Fruit fly (Drosophila melanogaster) whole organism, embryonic: ENCODE data around the gene CG33267.
A peak's percentile ranks its signal among the peaks of the same experiment; 100 is the strongest.

Source experiments
- BEAF-32 ChIP-seq: fragments of 200-800 bp; sonication (Bioruptor generic); optimal IDR thresholded peaks from 3 replicates; lab custom pipeline; 2017; ENCODE audit warnings: missing biosample characterization, missing genetic modification characterization, mild to moderate bottlenecking, moderate library complexity, missing genetic modification reagents
- CG10209 ChIP-seq: fragments of 200-800 bp; sonication (Bioruptor generic); optimal IDR thresholded peaks from 3 replicates; lab custom pipeline; 2017; ENCODE audit warnings: missing biosample characterization, mild to moderate bottlenecking, missing genetic modification characterization, missing genetic modification reagents
- CG1024 ChIP-seq: fragments of 200-800 bp; sonication (Bioruptor generic); IDR thresholded peaks from 2 replicates; pipeline ENCODE4 v1.3.6; 2022; ENCODE audit warnings: missing biosample characterization, missing genetic modification characterization
- CG11504 ChIP-seq: fragments of 200-800 bp; sonication (Bioruptor generic); optimal IDR thresholded peaks from 3 replicates; lab custom pipeline; 2019; ENCODE audit warnings: missing biosample characterization, mild to moderate bottlenecking, missing genetic modification characterization, moderate library complexity
- CG11695 ChIP-seq: fragments of 200-800 bp; sonication (Bioruptor generic); IDR thresholded peaks from 3 replicates; pipeline ENCODE4 v1.3.6; 2022; ENCODE audit warnings: missing biosample characterization, missing genetic modification characterization
- CG12659 ChIP-seq: fragments of 200-800 bp; sonication (Bioruptor generic); optimal IDR thresholded peaks from 3 replicates; lab custom pipeline; 2017; ENCODE audit warnings: mild to moderate bottlenecking, missing biosample characterization, missing genetic modification reagents, missing genetic modification characterization
- CG13287 ChIP-seq: fragments of 200-800 bp; sonication (Bioruptor generic); IDR thresholded peaks from 2 replicates; pipeline ENCODE4 v1.3.6; 2022; ENCODE audit warnings: missing biosample characterization, missing genetic modification characterization; ENCODE audit not compliant: partially characterized antibody
- CG14710 ChIP-seq: fragments of 200-800 bp; sonication (Bioruptor generic); optimal IDR thresholded peaks from 3 replicates; lab custom pipeline; 2019; ENCODE audit warnings: missing biosample characterization, mild to moderate bottlenecking, missing genetic modification characterization, moderate library complexity
- CG17361 ChIP-seq: fragments of 200-800 bp; sonication (Bioruptor generic); IDR thresholded peaks from 3 replicates; pipeline ENCODE4 v1.3.6; 2022; ENCODE audit warnings: missing biosample characterization, missing genetic modification characterization
- CG17802 ChIP-seq: fragments of 200-800 bp; sonication (Bioruptor generic); optimal IDR thresholded peaks from 2 replicates; lab custom pipeline; 2018; ENCODE audit warnings: missing biosample characterization, mild to moderate bottlenecking, missing genetic modification characterization, moderate library complexity
- CG18599 ChIP-seq: fragments of 200-800 bp; sonication (Bioruptor generic); optimal IDR thresholded peaks from 3 replicates; lab custom pipeline; 2017; ENCODE audit warnings: missing biosample characterization, missing genetic modification characterization, mild to moderate bottlenecking, moderate library complexity, missing genetic modification reagents
- CG32532 ChIP-seq: fragments of 200-800 bp; sonication (Bioruptor generic); IDR thresholded peaks from 2 replicates; pipeline ENCODE4 v1.3.6; 2022; ENCODE audit warnings: missing biosample characterization, missing genetic modification characterization
- CG3726 ChIP-seq: fragments of 200-800 bp; sonication (Bioruptor generic); IDR thresholded peaks from 3 replicates; pipeline ENCODE4, ENCODE4 v1.3.6; 2022; ENCODE audit warnings: missing biosample characterization, missing genetic modification characterization
- CG6254 ChIP-seq: fragments of 200-800 bp; sonication (Bioruptor generic); optimal IDR thresholded peaks from 3 replicates; lab custom pipeline; 2017; ENCODE audit warnings: mild to moderate bottlenecking, missing biosample characterization, missing genetic modification reagents, missing genetic modification characterization
- CG8281 ChIP-seq: fragments of 200-800 bp; sonication (Bioruptor generic); optimal IDR thresholded peaks from 2 replicates; lab custom pipeline; 2018; ENCODE audit warnings: missing biosample characterization, mild to moderate bottlenecking, missing genetic modification characterization, moderate library complexity
- CG9437 ChIP-seq: fragments of 200-800 bp; sonication (Bioruptor generic); optimal IDR thresholded peaks from 2 replicates; lab custom pipeline; 2018; ENCODE audit warnings: missing biosample characterization, mild to moderate bottlenecking, missing genetic modification characterization
- CG9797 ChIP-seq: fragments of 200-800 bp; sonication (Bioruptor generic); optimal IDR thresholded peaks from 3 replicates; lab custom pipeline; 2018; ENCODE audit warnings: missing biosample characterization, mild to moderate bottlenecking, missing genetic modification characterization
- CHES-1-like ChIP-seq: fragments of 200-800 bp; sonication (Bioruptor generic); optimal IDR thresholded peaks from 2 replicates; lab custom pipeline; 2016; ENCODE audit warnings: missing biosample characterization, missing genetic modification characterization
- Dfd ChIP-seq, 2 experiments: fragments of >200 bp; optimal IDR thresholded peaks; 2 replicates each; lab custom pipeline; 2017; ENCODE audit warnings: missing biosample characterization in 2 of 2, missing genetic modification characterization in 2 of 2
- Dip3 ChIP-seq: fragments of 200-800 bp; sonication (Bioruptor generic); optimal IDR thresholded peaks from 3 replicates; lab custom pipeline; 2016; ENCODE audit warnings: missing biosample characterization, missing genetic modification characterization
- Drgx ChIP-seq: fragments of 200-800 bp; sonication (Bioruptor generic); IDR thresholded peaks from 2 replicates; pipeline ENCODE4 v1.3.6; 2022; ENCODE audit warnings: missing biosample characterization, missing genetic modification characterization
- Gsc ChIP-seq: fragments of 200-800 bp; sonication (Bioruptor generic); IDR thresholded peaks from 2 replicates; pipeline ENCODE4 v1.3.6; 2022; ENCODE audit warnings: missing biosample characterization, missing genetic modification characterization
- H2.0 ChIP-seq: fragments of 200-800 bp; sonication (Bioruptor generic); IDR thresholded peaks from 2 replicates; pipeline ENCODE4 v1.3.6; 2022; ENCODE audit warnings: missing biosample characterization, missing genetic modification characterization
- HLH3B ChIP-seq: fragments of 200-800 bp; sonication (Bioruptor generic); IDR thresholded peaks from 2 replicates; pipeline ENCODE4 v1.3.6; 2022; ENCODE audit warnings: missing biosample characterization, missing genetic modification characterization
- Hmr ChIP-seq: fragments of 200-800 bp; sonication (Bioruptor generic); optimal IDR thresholded peaks from 3 replicates; lab custom pipeline; 2017; ENCODE audit warnings: mild to moderate bottlenecking, missing biosample characterization, missing genetic modification reagents, missing genetic modification characterization
- Lhr ChIP-seq: fragments of 200-800 bp; sonication (Bioruptor generic); optimal IDR thresholded peaks from 3 replicates; lab custom pipeline; 2017; ENCODE audit warnings: mild to moderate bottlenecking, missing biosample characterization, missing genetic modification reagents, missing genetic modification characterization
- Mrtf ChIP-seq: fragments of 200-800 bp; sonication (Bioruptor generic); IDR thresholded peaks from 3 replicates; pipeline ENCODE4 v1.3.6; 2022; ENCODE audit warnings: missing biosample characterization, missing genetic modification characterization
- Pdp1 ChIP-seq, 2 experiments: fragments of 200-800 bp; sonication (Bioruptor generic); optimal IDR thresholded peaks; 3 replicates each; lab custom pipeline; 2016; ENCODE audit warnings: missing biosample characterization in 2 of 2, missing genetic modification characterization in 2 of 2, mild to moderate bottlenecking in 1 of 2, moderate library complexity in 1 of 2
- Ptx1 ChIP-seq: fragments of 200-800 bp; sonication (Bioruptor generic); IDR thresholded peaks from 2 replicates; pipeline ENCODE4 v1.3.6; 2022; ENCODE audit warnings: missing biosample characterization, missing genetic modification characterization
- Sox102F ChIP-seq: fragments of 200-800 bp; sonication (Bioruptor generic); optimal IDR thresholded peaks from 2 replicates; lab custom pipeline; 2018; ENCODE audit warnings: missing biosample characterization, mild to moderate bottlenecking, missing genetic modification characterization, moderate library complexity
- caup ChIP-seq: fragments of 200-800 bp; sonication (Bioruptor generic); optimal IDR thresholded peaks from 3 replicates; lab custom pipeline; 2017; ENCODE audit warnings: missing biosample characterization, mild to moderate bottlenecking, missing genetic modification characterization, moderate library complexity; ENCODE audit not compliant: severe bottlenecking
- cg ChIP-seq: fragments of 200-800 bp; sonication (Bioruptor generic); optimal IDR thresholded peaks from 3 replicates; lab custom pipeline; 2019; ENCODE audit warnings: missing biosample characterization, mild to moderate bottlenecking, missing genetic modification characterization, moderate library complexity
- ci ChIP-seq: fragments of 200-800 bp; sonication (Bioruptor generic); IDR thresholded peaks from 3 replicates; pipeline ENCODE4 v1.3.6; 2022; ENCODE audit warnings: missing biosample characterization, missing genetic modification characterization
- emc ChIP-seq: fragments of 200-800 bp; sonication (Bioruptor generic); optimal IDR thresholded peaks from 2 replicates; lab custom pipeline; 2016; ENCODE audit warnings: missing biosample characterization, missing genetic modification characterization
- fd96Cb ChIP-seq: fragments of 200-800 bp; sonication (Bioruptor generic); optimal IDR thresholded peaks from 2 replicates; lab custom pipeline; 2018; ENCODE audit warnings: missing biosample characterization, mild to moderate bottlenecking, missing genetic modification characterization, moderate library complexity
- lbe ChIP-seq: fragments of 200-800 bp; sonication (Bioruptor generic); optimal IDR thresholded peaks from 2 replicates; lab custom pipeline; 2016; ENCODE audit warnings: missing biosample characterization, mild to moderate bottlenecking, missing genetic modification characterization
- pfk ChIP-seq: fragments of 200-800 bp; sonication (Bioruptor generic); optimal IDR thresholded peaks from 2 replicates; lab custom pipeline; 2018; ENCODE audit warnings: missing biosample characterization, mild to moderate bottlenecking, missing genetic modification characterization, moderate library complexity
- phol ChIP-seq: fragments of 200-800 bp; sonication (Bioruptor generic); optimal IDR thresholded peaks from 3 replicates; lab custom pipeline; 2018; ENCODE audit warnings: missing biosample characterization, mild to moderate bottlenecking, missing genetic modification characterization, moderate library complexity
- pita ChIP-seq: fragments of 200-800 bp; sonication (Bioruptor generic); optimal IDR thresholded peaks from 2 replicates; lab custom pipeline; 2017; ENCODE audit warnings: missing biosample characterization, mild to moderate bottlenecking, missing genetic modification characterization
- run ChIP-seq: fragments of 200-800 bp; sonication (Bioruptor generic); optimal IDR thresholded peaks from 3 replicates; lab custom pipeline; 2018; ENCODE audit warnings: missing biosample characterization, mild to moderate bottlenecking, missing genetic modification characterization
- scrt ChIP-seq: fragments of 200-800 bp; sonication (Bioruptor generic); optimal IDR thresholded peaks from 2 replicates; lab custom pipeline; 2018; ENCODE audit warnings: missing biosample characterization, mild to moderate bottlenecking, missing genetic modification characterization, moderate library complexity
- sens ChIP-seq: fragments of 200-800 bp; sonication (Bioruptor generic); peaks from one replicate; lab custom pipeline; 2016; ENCODE audit warnings: missing biosample characterization, missing genetic modification characterization
- sna ChIP-seq: fragments of 200-800 bp; sonication (Bioruptor generic); IDR thresholded peaks from 2 replicates; pipeline ENCODE4 v1.3.6; 2022; ENCODE audit warnings: missing biosample characterization, missing genetic modification characterization; ENCODE audit not compliant: partially characterized antibody
- so ChIP-seq: fragments of 200-800 bp; sonication (Bioruptor generic); IDR thresholded peaks from 3 replicates; pipeline ENCODE4 v1.3.6; 2022; ENCODE audit warnings: missing biosample characterization, missing genetic modification characterization
- sob ChIP-seq: fragments of 200-800 bp; sonication (Bioruptor generic); IDR thresholded peaks from 2 replicates; pipeline ENCODE4 v1.3.6; 2022; ENCODE audit warnings: missing biosample characterization, missing genetic modification characterization
- tna ChIP-seq: fragments of 200-800 bp; sonication (Bioruptor generic); IDR thresholded peaks from 2 replicates; pipeline ENCODE4 v1.3.6; 2022; ENCODE audit warnings: missing biosample characterization, missing genetic modification characterization; ENCODE audit not compliant: partially characterized antibody
- wdn ChIP-seq: fragments of 200-800 bp; sonication (Bioruptor generic); IDR thresholded peaks from 2 replicates; pipeline ENCODE4 v1.3.6; 2022; ENCODE audit warnings: missing biosample characterization, missing genetic modification characterization
- zen ChIP-seq: fragments of 200-800 bp; sonication (Bioruptor generic); optimal IDR thresholded peaks from 3 replicates; lab custom pipeline; 2018; ENCODE audit warnings: missing biosample characterization, mild to moderate bottlenecking, missing genetic modification characterization, moderate library complexity

The CG33267 gene

dm6 chr3L:11609153-11609809, 45.0 kb downstream of the CG33267 start, which contains the start of gene Duba (continued):
- no peak for TF ChIP-seq lbe (GFP tag; lab: Kevin White, UChicago)
- TF ChIP-seq Pdp1 (GFP tag; optimal IDR thresholded peaks at IDR 0.05; lab: Kevin White, UChicago) = peak in 1 of 2 experiments; percentile 72
- peak; percentile 91 for TF ChIP-seq pfk (GFP tag; lab: Kevin White, UChicago)
- TF ChIP-seq CG12659 (GFP tag; lab: Kevin White, UChicago) = peak; percentile 39
- TF ChIP-seq CHES-1-like (GFP tag; lab: Kevin White, UChicago) = no peak
- TF ChIP-seq sob = no peak
- peak; percentile 10 for TF ChIP-seq zen (tag; lab: Kevin White, UChicago)
- no peak for TF ChIP-seq Drgx (GFP tag; lab: Robert Waterston, UW)
- TF ChIP-seq pita (GFP tag; lab: Kevin White, UChicago) = peak; percentile 63
- TF ChIP-seq CG1024 (GFP tag; lab: Robert Waterston, UW) = peak; percentile 59; the same call in 1 of the 2 replicates
- peak; percentile 2 for TF ChIP-seq Hmr (GFP tag; lab: Kevin White, UChicago)
- TF ChIP-seq CG13287 = peak; percentile 15; the same call in 1 of the 2 replicates
- no peak for TF ChIP-seq tna (GFP tag; lab: Robert Waterston, UW)
- peak in 1 of 2 experiments; percentile 31 for TF ChIP-seq Dfd (GFP tag; optimal IDR thresholded peaks at IDR 0.05; lab: Kevin White, UChicago)
- peak; percentile 39 for TF ChIP-seq BEAF-32 (GFP tag; lab: Kevin White, UChicago)
- no peak for TF ChIP-seq CG6254 (GFP tag; lab: Kevin White, UChicago)
- no peak for TF ChIP-seq CG9437 (GFP tag; lab: Kevin White, UChicago)
- TF ChIP-seq sens = peak; percentile 87
- TF ChIP-seq CG9797 (GFP tag; lab: Kevin White, UChicago) = peak; percentile 55
- no peak for TF ChIP-seq scrt (GFP tag; lab: Kevin White, UChicago)
- peak; percentile 27; the same call in 1 of the 2 replicates for TF ChIP-seq Ptx1
- peak; percentile 11; the same call in 1 of the 2 replicates for TF ChIP-seq CG32532
- TF ChIP-seq Lhr = peak; percentile 56
- TF ChIP-seq CG11504 (tag; lab: Kevin White, UChicago) = peak; percentile 83
- TF ChIP-seq, all 482 proteins: peak for 58

- 0 out of 2 replicates have a peak, but pooled peaks have one; percentile 35 for TF ChIP-seq sob
- no peak for TF ChIP-seq emc (GFP tag; lab: Kevin White, UChicago)
- no peak for TF ChIP-seq CG17802 (tag; lab: Kevin White, UChicago)
- TF ChIP-seq cg = no peak
- no peak for TF ChIP-seq Gsc (GFP tag; lab: Robert Waterston, UW)
- no peak for TF ChIP-seq CG10209 (GFP tag; lab: Kevin White, UChicago)
- TF ChIP-seq ci = no peak
- TF ChIP-seq phol (tag; lab: Kevin White, UChicago) = no peak
- TF ChIP-seq HLH3B (GFP tag; lab: Robert Waterston, UW) = no peak
- no peak for TF ChIP-seq CG1024 (GFP tag; lab: Robert Waterston, UW)
- no peak for TF ChIP-seq CG17361 (GFP tag; lab: Robert Waterston, UW)
- no peak for TF ChIP-seq so
- TF ChIP-seq wdn (GFP tag; lab: Robert Waterston, UW) = no peak
- TF ChIP-seq CG8281 (tag; lab: Kevin White, UChicago) = no peak
- peak; percentile 42 for TF ChIP-seq caup (GFP tag; lab: Kevin White, UChicago)
- no peak for TF ChIP-seq Sox102F (GFP tag; lab: Kevin White, UChicago)
- 0 out of 3 replicates have a peak, but pooled peaks have one; percentile 25 for TF ChIP-seq CG11695 (GFP tag; lab: Robert Waterston, UW)
- no peak for TF ChIP-seq Mrtf (GFP tag; lab: Robert Waterston, UW)
- peak; percentile 43 for TF ChIP-seq CG18599 (GFP tag; lab: Kevin White, UChicago)
- TF ChIP-seq run (tag; lab: Kevin White, UChicago) = no peak
- TF ChIP-seq H2.0 = no peak
- no peak for TF ChIP-seq sna (GFP tag; lab: Robert Waterston, UW)
- no peak for TF ChIP-seq Dip3 (GFP tag; lab: Kevin White, UChicago)
- TF ChIP-seq fd96Cb (tag; lab: Kevin White, UChicago) = no peak
- no peak for TF ChIP-seq CG3726 (GFP tag; lab: Robert Waterston, UW)
- TF ChIP-seq CG14710 = no peak
Observed at dm6 chr3L:11609835-11610234, 45.6 kb downstream of the CG33267 start, which contains the start of gene CG42832. TSS of gene CG42832 (plus strand) at chr3L:11610135.
